Fruit fly (Drosophila melanogaster) whole organism, embryonic: ENCODE data around the gene mrva.

Source experiments
- ATbp ChIP-seq: fragments of 200-800 bp; sonication (Bioruptor generic); optimal IDR thresholded peaks from 2 replicates; lab custom pipeline; 2017; ENCODE audit warnings: missing biosample characterization, mild to moderate bottlenecking, missing genetic modification characterization, missing genetic modification reagents
- Adf1 ChIP-seq: fragments of 200-800 bp; sonication (Bioruptor generic); IDR thresholded peaks from 2 replicates; pipeline ENCODE4 v1.3.6; 2022; ENCODE audit warnings: missing biosample characterization, missing genetic modification characterization
- CG10209 ChIP-seq: fragments of 200-800 bp; sonication (Bioruptor generic); optimal IDR thresholded peaks from 3 replicates; lab custom pipeline; 2017; ENCODE audit warnings: missing biosample characterization, mild to moderate bottlenecking, missing genetic modification characterization, missing genetic modification reagents
- CG1024 ChIP-seq: fragments of 200-800 bp; sonication (Bioruptor generic); IDR thresholded peaks from 2 replicates; pipeline ENCODE4 v1.3.6; 2022; ENCODE audit warnings: missing biosample characterization, missing genetic modification characterization
- CG12299 ChIP-seq: fragments of 200-800 bp; sonication (Bioruptor generic); optimal IDR thresholded peaks from 2 replicates; lab custom pipeline; 2018; ENCODE audit warnings: missing biosample characterization, mild to moderate bottlenecking, missing genetic modification characterization
- CG2678 ChIP-seq: fragments of 200-800 bp; sonication (Bioruptor generic); optimal IDR thresholded peaks from 3 replicates; lab custom pipeline; 2019; ENCODE audit warnings: missing biosample characterization, mild to moderate bottlenecking, missing genetic modification characterization, moderate library complexity
- CG34376 ChIP-seq: fragments of 200-800 bp; sonication (Bioruptor generic); optimal IDR thresholded peaks from 2 replicates; lab custom pipeline; 2018; ENCODE audit warnings: missing biosample characterization, mild to moderate bottlenecking, missing genetic modification characterization
- CG3847 ChIP-seq: fragments of 200-800 bp; sonication (Bioruptor generic); IDR thresholded peaks from 2 replicates; pipeline ENCODE4 v1.3.6; 2022; ENCODE audit warnings: missing biosample characterization, missing genetic modification characterization
- CG4424 ChIP-seq: fragments of 200-800 bp; sonication (Bioruptor generic); optimal IDR thresholded peaks from 3 replicates; lab custom pipeline; 2016; ENCODE audit warnings: missing biosample characterization, missing genetic modification characterization
- CG5953 ChIP-seq: fragments of 200-800 bp; sonication (Bioruptor generic); IDR thresholded peaks from 2 replicates; pipeline ENCODE4 v1.3.6; 2022; ENCODE audit warnings: missing biosample characterization, missing genetic modification characterization
- CG6683 ChIP-seq: fragments of 200-800 bp; sonication (Bioruptor generic); optimal IDR thresholded peaks from 2 replicates; lab custom pipeline; 2017; ENCODE audit warnings: missing biosample characterization, mild to moderate bottlenecking, missing genetic modification characterization, missing genetic modification reagents
- CG6689 ChIP-seq: fragments of 200-800 bp; sonication (Bioruptor generic); IDR thresholded peaks from 2 replicates; pipeline ENCODE4 v1.3.6; 2022; ENCODE audit warnings: missing biosample characterization, missing genetic modification characterization
- CG6791 ChIP-seq: fragments of 200-800 bp; sonication (Bioruptor generic); IDR thresholded peaks from 3 replicates; pipeline ENCODE4 v1.3.6; 2022; ENCODE audit warnings: missing biosample characterization, missing genetic modification characterization; ENCODE audit not compliant: partially characterized antibody
- CG6813 ChIP-seq: fragments of 200-800 bp; sonication (Bioruptor generic); optimal IDR thresholded peaks from 2 replicates; lab custom pipeline; 2017; ENCODE audit warnings: missing biosample characterization, missing genetic modification characterization, mild to moderate bottlenecking, moderate library complexity, missing genetic modification reagents
- CG6854 ChIP-seq: fragments of 200-800 bp; sonication (Bioruptor generic); optimal IDR thresholded peaks from 3 replicates; lab custom pipeline; 2017; ENCODE audit warnings: missing biosample characterization, mild to moderate bottlenecking, missing genetic modification characterization
- CG7271 ChIP-seq: fragments of 200-800 bp; sonication (Bioruptor generic); optimal IDR thresholded peaks from 2 replicates; lab custom pipeline; 2018; ENCODE audit warnings: missing biosample characterization, mild to moderate bottlenecking, missing genetic modification characterization, moderate library complexity
- CG7357 ChIP-seq: fragments of 200-800 bp; sonication (Bioruptor generic); IDR thresholded peaks from 3 replicates; pipeline ENCODE4 v1.3.6; 2022; ENCODE audit warnings: missing biosample characterization, missing genetic modification characterization
- CG7987 ChIP-seq: fragments of 200-800 bp; sonication (Bioruptor generic); optimal IDR thresholded peaks from 2 replicates; lab custom pipeline; 2018; ENCODE audit warnings: missing biosample characterization, mild to moderate bottlenecking, missing genetic modification characterization, moderate library complexity
- CG8478 ChIP-seq: fragments of >200 bp; optimal IDR thresholded peaks from 2 replicates; lab custom pipeline; 2018
- CG9215 ChIP-seq: fragments of 200-800 bp; sonication (Bioruptor generic); IDR thresholded peaks from 2 replicates; pipeline ENCODE4 v1.3.6; 2022; ENCODE audit warnings: missing biosample characterization, missing genetic modification characterization
- D ChIP-seq, 2 experiments: fragments of 200-800 bp in 1 of 2; fragments of >200 bp in 1 of 2; sonication (Bioruptor generic) in 1 of 2; optimal IDR thresholded peaks; 2 replicates in 1 of 2; 3 replicates in 1 of 2; lab custom pipeline; 2017; ENCODE audit warnings: mild to moderate bottlenecking in 1 of 2, missing biosample characterization in 1 of 2, missing genetic modification characterization in 1 of 2, missing genetic modification reagents in 1 of 2
- E2f2 ChIP-seq: fragments of 200-800 bp; sonication (Bioruptor generic); IDR thresholded peaks from 2 replicates; pipeline ENCODE4 v1.3.6; 2022; ENCODE audit warnings: missing biosample characterization, missing genetic modification characterization
- GATAe ChIP-seq: fragments of 200-800 bp; sonication (Bioruptor generic); conservative IDR thresholded peaks from 2 replicates; pipeline ENCODE4 v1.3.6; 2022; ENCODE audit warnings: missing biosample characterization, missing genetic modification characterization
- HLH3B ChIP-seq: fragments of 200-800 bp; sonication (Bioruptor generic); IDR thresholded peaks from 2 replicates; pipeline ENCODE4 v1.3.6; 2022; ENCODE audit warnings: missing biosample characterization, missing genetic modification characterization
- HmgD ChIP-seq: fragments of 200-800 bp; sonication (Bioruptor generic); optimal IDR thresholded peaks from 3 replicates; lab custom pipeline; 2016; ENCODE audit warnings: missing biosample characterization, missing genetic modification characterization
- Kr ChIP-seq: fragments of 200-800 bp; sonication (Bioruptor generic); optimal IDR thresholded peaks from 2 replicates; lab custom pipeline; 2017; ENCODE audit warnings: missing biosample characterization, mild to moderate bottlenecking, missing genetic modification characterization
- MESR4 ChIP-seq: fragments of 200-800 bp; sonication (Bioruptor generic); optimal IDR thresholded peaks from 2 replicates; lab custom pipeline; 2018; ENCODE audit warnings: missing biosample characterization, mild to moderate bottlenecking, missing genetic modification characterization, moderate library complexity
- NC2α ChIP-seq: fragments of 200-800 bp; sonication (Bioruptor generic); optimal IDR thresholded peaks from 2 replicates; lab custom pipeline; 2016; ENCODE audit warnings: missing biosample characterization, missing genetic modification characterization
- Opbp ChIP-seq: fragments of 200-800 bp; sonication (Bioruptor generic); IDR thresholded peaks from 3 replicates; pipeline ENCODE4 v1.3.6; 2022; ENCODE audit warnings: missing biosample characterization, missing genetic modification characterization; ENCODE audit not compliant: partially characterized antibody
- Rx ChIP-seq: fragments of 200-800 bp; sonication (Bioruptor generic); IDR thresholded peaks from 2 replicates; pipeline ENCODE4 v1.3.6; 2022; ENCODE audit warnings: missing biosample characterization, missing genetic modification characterization
- Sox102F ChIP-seq: fragments of 200-800 bp; sonication (Bioruptor generic); optimal IDR thresholded peaks from 2 replicates; lab custom pipeline; 2018; ENCODE audit warnings: missing biosample characterization, mild to moderate bottlenecking, missing genetic modification characterization, moderate library complexity
- Spps ChIP-seq: fragments of 200-800 bp; sonication (Bioruptor generic); optimal IDR thresholded peaks from 2 replicates; lab custom pipeline; 2018; ENCODE audit warnings: missing biosample characterization, mild to moderate bottlenecking, missing genetic modification characterization
- ase ChIP-seq: fragments of 200-800 bp; sonication (Bioruptor generic); IDR thresholded peaks from 3 replicates; pipeline ENCODE4 v1.3.6; 2022; ENCODE audit warnings: missing biosample characterization, missing genetic modification characterization
- bigmax ChIP-seq: fragments of 200-800 bp; sonication (Bioruptor generic); optimal IDR thresholded peaks from 2 replicates; lab custom pipeline; 2018; ENCODE audit warnings: missing biosample characterization, mild to moderate bottlenecking, missing genetic modification characterization
- bsh ChIP-seq, 2 experiments: fragments of 200-800 bp; sonication (Bioruptor generic); optimal IDR thresholded peaks; 2 replicates each; lab custom pipeline; 2017 to 2018; ENCODE audit warnings: mild to moderate bottlenecking in 2 of 2, missing biosample characterization in 2 of 2, missing genetic modification characterization in 2 of 2, moderate library complexity in 1 of 2
- cg ChIP-seq: fragments of 200-800 bp; sonication (Bioruptor generic); optimal IDR thresholded peaks from 3 replicates; lab custom pipeline; 2019; ENCODE audit warnings: missing biosample characterization, mild to moderate bottlenecking, missing genetic modification characterization, moderate library complexity
- disco-r ChIP-seq: fragments of 200-800 bp; sonication (Bioruptor generic); optimal IDR thresholded peaks from 2 replicates; lab custom pipeline; 2016; ENCODE audit warnings: missing biosample characterization, missing genetic modification characterization
- emc ChIP-seq: fragments of 200-800 bp; sonication (Bioruptor generic); optimal IDR thresholded peaks from 2 replicates; lab custom pipeline; 2016; ENCODE audit warnings: missing biosample characterization, missing genetic modification characterization
- grn ChIP-seq: fragments of 200-800 bp; sonication (Bioruptor generic); optimal IDR thresholded peaks from 3 replicates; lab custom pipeline; 2017; ENCODE audit warnings: missing biosample characterization, missing genetic modification characterization
- lmd ChIP-seq: fragments of 200-800 bp; sonication (Bioruptor generic); IDR thresholded peaks from 2 replicates; pipeline ENCODE4 v1.3.6; 2022; ENCODE audit warnings: missing biosample characterization, missing genetic modification characterization
- onecut ChIP-seq: fragments of 200-800 bp; sonication (Bioruptor generic); IDR thresholded peaks from 2 replicates; pipeline ENCODE4 v1.3.6; 2022; ENCODE audit warnings: missing biosample characterization, missing genetic modification characterization
- pan ChIP-seq, 4 experiments: fragments of >200 bp in 3 of 4; fragments of 200-800 bp in 1 of 4; sonication (Bioruptor generic) in 1 of 4; optimal IDR thresholded peaks in 3 of 4; IDR thresholded peaks in 1 of 4; 2 replicates each; pipeline versions ENCODE4 v1.3.6 to Lab custom; 2017 to 2022; ENCODE audit warnings: missing biosample characterization in 2 of 4, missing genetic modification characterization in 2 of 4, mixed read lengths in 1 of 4
- psq ChIP-seq: fragments of 200-800 bp; sonication (Bioruptor generic); optimal IDR thresholded peaks from 2 replicates; lab custom pipeline; 2017; ENCODE audit warnings: missing biosample characterization, missing genetic modification characterization
- scrt ChIP-seq: fragments of 200-800 bp; sonication (Bioruptor generic); optimal IDR thresholded peaks from 2 replicates; lab custom pipeline; 2018; ENCODE audit warnings: missing biosample characterization, mild to moderate bottlenecking, missing genetic modification characterization, moderate library complexity
- sens-2 ChIP-seq: fragments of 200-800 bp; sonication (Bioruptor generic); IDR thresholded peaks from 2 replicates; pipeline ENCODE4 v1.3.6; 2022; ENCODE audit warnings: missing biosample characterization, missing genetic modification characterization
- ssp ChIP-seq: fragments of 200-800 bp; sonication (Bioruptor generic); IDR thresholded peaks from 2 replicates; pipeline ENCODE4 v1.3.6; 2022; ENCODE audit warnings: missing biosample characterization, missing genetic modification characterization
- tgo ChIP-seq: fragments of 200-800 bp; sonication (Bioruptor generic); IDR thresholded peaks from 3 replicates; pipeline ENCODE4 v1.3.6; 2022; ENCODE audit warnings: missing biosample characterization, missing genetic modification characterization
- unpg ChIP-seq: fragments of 200-800 bp; sonication (Bioruptor generic); optimal IDR thresholded peaks from 3 replicates; lab custom pipeline; 2018; ENCODE audit warnings: missing biosample characterization, mild to moderate bottlenecking, missing genetic modification characterization, moderate library complexity
- vfl ChIP-seq: fragments of 200-800 bp; sonication (Bioruptor generic); optimal IDR thresholded peaks from 2 replicates; lab custom pipeline; 2016; ENCODE audit warnings: missing biosample characterization, missing genetic modification characterization

The mrva gene

DNA sequence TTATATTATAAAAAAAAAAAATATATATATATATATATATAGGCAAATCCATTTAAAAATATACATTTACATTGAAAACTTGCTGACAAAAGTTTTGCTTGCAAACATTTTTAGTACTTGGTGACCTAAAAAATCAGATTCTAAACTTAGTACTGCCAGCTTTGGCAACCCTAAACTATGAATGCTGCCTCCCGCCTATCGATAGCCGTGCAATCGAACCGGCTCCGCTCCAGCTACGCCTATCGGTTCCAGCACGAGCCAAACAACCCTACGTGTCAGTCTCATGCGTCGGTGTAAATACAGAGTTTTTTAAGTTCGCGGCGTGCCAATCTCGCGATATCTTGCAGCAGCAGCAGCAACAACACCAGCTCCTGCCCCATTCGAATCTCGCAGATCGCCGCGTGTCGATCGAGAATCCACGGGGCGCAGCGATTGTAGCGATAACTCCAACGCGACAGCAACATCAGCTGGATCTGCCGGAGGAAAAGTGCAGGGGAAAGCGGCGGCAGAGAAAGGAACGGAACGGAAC is 31.7 kb upstream of the mrva start, which contains the start of gene Sec63 (continued):
- peak; percentile 4 for TF ChIP-seq vfl (GFP tag; lab: Kevin White, UChicago)
- peak; percentile 74 for TF ChIP-seq CG3847
- peak; percentile 53 for TF ChIP-seq unpg (GFP tag; lab: Kevin White, UChicago)
- TF ChIP-seq CG6683 (GFP tag; lab: Kevin White, UChicago) = no peak
- peak; percentile 43; the same call in 1 of the 2 replicates for TF ChIP-seq HLH3B
- no peak for TF ChIP-seq scrt (GFP tag; lab: Kevin White, UChicago)
- no peak for TF ChIP-seq CG1024 (GFP tag; lab: Robert Waterston, UW)
- peak; percentile 42; the same call in 1 of the 3 replicates for TF ChIP-seq ase (GFP tag; lab: Robert Waterston, UW)
- peak; percentile 79 for TF ChIP-seq CG6689 (GFP tag; lab: Robert Waterston, UW)
- TF ChIP-seq cg = no peak
- TF ChIP-seq Kr (GFP tag; lab: Kevin White, UChicago) = no peak
- TF ChIP-seq HmgD (GFP tag; lab: Kevin White, UChicago) = peak; percentile 53
- TF ChIP-seq CG6813 (GFP tag; lab: Kevin White, UChicago) = no peak
- TF ChIP-seq CG7987 (GFP tag; lab: Kevin White, UChicago) = no peak
- TF ChIP-seq E2f2 = peak; percentile 53; the same call in 1 of the 2 replicates
- TF ChIP-seq bsh (GFP tag; optimal IDR thresholded peaks at IDR 0.05; lab: Kevin White, UChicago) = peak in 1 of 2 experiments; percentile 32
- TF ChIP-seq lmd (GFP tag; lab: Robert Waterston, UW) = peak; percentile 56; the same call in 1 of the 2 replicates
- no peak for TF ChIP-seq CG34376 (GFP tag; lab: Kevin White, UChicago)
- 0 out of 3 replicates have a peak, but pooled peaks have one; percentile 24 for TF ChIP-seq CG7357 (GFP tag; lab: Robert Waterston, UW)
- no peak for TF ChIP-seq Spps (tag; lab: Kevin White, UChicago)
- TF ChIP-seq Opbp (GFP tag; lab: Robert Waterston, UW) = peak; percentile 88
- peak; percentile 83 for TF ChIP-seq MESR4 (GFP tag; lab: Kevin White, UChicago)
- TF ChIP-seq CG6791 (GFP tag; lab: Robert Waterston, UW) = peak; percentile 91
- TF ChIP-seq bigmax = no peak
- TF ChIP-seq emc (GFP tag; lab: Kevin White, UChicago) = no peak
- no peak for TF ChIP-seq Rx (GFP tag; lab: Robert Waterston, UW)
- no peak for TF ChIP-seq CG5953 (GFP tag; lab: Robert Waterston, UW)
- no peak; the same call in 1 of the 3 replicates for TF ChIP-seq tgo
- no peak for TF ChIP-seq disco-r (GFP tag; lab: Kevin White, UChicago)
- 0 out of 2 replicates have a peak, but pooled peaks have one; percentile 3 for TF ChIP-seq Adf1 (GFP tag; lab: Robert Waterston, UW)
- no peak for TF ChIP-seq sens-2
- 0 out of 2 replicates have a peak, but pooled peaks have one; percentile 5 for TF ChIP-seq onecut (GFP tag; lab: Robert Waterston, UW)
- 0 out of 2 replicates have a peak, but pooled peaks have one; percentile 30 for TF ChIP-seq ssp (GFP tag; lab: Robert Waterston, UW)
- TF ChIP-seq CG7271 (tag; lab: Kevin White, UChicago) = no peak
- TF ChIP-seq CG6854 (GFP tag; lab: Kevin White, UChicago) = no peak
- peak; percentile 62 for TF ChIP-seq CG10209
- no peak for TF ChIP-seq Sox102F (GFP tag; lab: Kevin White, UChicago)
- TF ChIP-seq NC2α = no peak
- TF ChIP-seq CG12299 (tag; lab: Kevin White, UChicago) = peak; percentile 25
- TF ChIP-seq CG2678 (tag; lab: Kevin White, UChicago) = peak; percentile 63
- TF ChIP-seq ATbp (GFP tag; lab: Kevin White, UChicago) = no peak
- TF ChIP-seq CG8478 = no peak
- no peak for TF ChIP-seq D (optimal IDR thresholded peaks at IDR 0.05; lab: Kevin White, UChicago)
- TF ChIP-seq D (GFP tag; optimal IDR thresholded peaks at IDR 0.05; lab: Kevin White, UChicago) = peak; percentile 3
- peak; percentile 44 for TF ChIP-seq CG9215 (GFP tag; lab: Robert Waterston, UW)
- peak; percentile 45 for TF ChIP-seq CG4424 (GFP tag; lab: Kevin White, UChicago)
- no peak for TF ChIP-seq psq (GFP tag; lab: Kevin White, UChicago)
- TF ChIP-seq GATAe = no peak
- TF ChIP-seq pan (optimal IDR thresholded peaks at IDR 0.05; lab: Kevin White, UChicago) = no peak
- TF ChIP-seq pan (GFP tag; optimal IDR thresholded peaks at IDR 0.05 in 1 of 2, IDR thresholded peaks at IDR 0.05 in 1 of 2) = peak in 1 of 2 experiments; percentile 54
- TF ChIP-seq grn = peak; percentile 53
